Fruit fly (Drosophila melanogaster): ENCODE results near the gene stai.
A peak's percentile ranks its signal among the peaks of the same experiment; 100 is the strongest.

Gene stai

DNA sequence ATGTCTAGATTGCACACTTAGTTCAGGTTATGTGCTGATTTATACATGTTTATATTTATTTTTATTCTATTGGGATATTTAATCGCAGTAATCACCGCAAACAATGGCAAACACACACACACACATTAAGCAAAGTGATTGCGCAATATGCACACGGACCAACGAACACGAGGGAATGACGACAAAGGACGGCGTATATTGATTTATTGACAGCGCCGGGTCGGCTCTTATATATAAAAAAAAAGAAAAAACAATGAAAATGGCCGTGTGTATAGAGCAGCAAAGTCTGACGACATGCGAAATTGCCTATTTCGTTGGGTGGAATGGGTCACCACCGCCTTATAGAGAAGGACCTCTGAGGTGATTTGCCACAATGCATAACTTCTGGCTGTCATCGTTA lies 10.6 kb downstream of the stai start:
- TF ChIP-seq Elba2 (GFP tag; optimal IDR thresholded peaks at IDR 0.05): no peak
- TF ChIP-seq lab (GFP tag; optimal IDR thresholded peaks at IDR 0.05): no peak
- no peak for TF ChIP-seq CG8281 (tag; optimal IDR thresholded peaks at IDR 0.05)
- TF ChIP-seq onecut (GFP tag; IDR thresholded peaks at IDR 0.05): peak; percentile 89
- no peak for TF ChIP-seq Vsx1 (GFP tag; optimal IDR thresholded peaks at IDR 0.05)
- no peak for TF ChIP-seq CG11695 (GFP tag; IDR thresholded peaks at IDR 0.05)
- TF ChIP-seq CG15269 (tag; optimal IDR thresholded peaks at IDR 0.05): no peak
- TF ChIP-seq abd-A (tag; optimal IDR thresholded peaks at IDR 0.05): peak; percentile 33
- TF ChIP-seq BtbVII (GFP tag; optimal IDR thresholded peaks at IDR 0.05): no peak
- no peak for TF ChIP-seq dimm (GFP tag; IDR thresholded peaks at IDR 0.05)
- no peak for TF ChIP-seq oc (tag; optimal IDR thresholded peaks at IDR 0.05)

DNA sequence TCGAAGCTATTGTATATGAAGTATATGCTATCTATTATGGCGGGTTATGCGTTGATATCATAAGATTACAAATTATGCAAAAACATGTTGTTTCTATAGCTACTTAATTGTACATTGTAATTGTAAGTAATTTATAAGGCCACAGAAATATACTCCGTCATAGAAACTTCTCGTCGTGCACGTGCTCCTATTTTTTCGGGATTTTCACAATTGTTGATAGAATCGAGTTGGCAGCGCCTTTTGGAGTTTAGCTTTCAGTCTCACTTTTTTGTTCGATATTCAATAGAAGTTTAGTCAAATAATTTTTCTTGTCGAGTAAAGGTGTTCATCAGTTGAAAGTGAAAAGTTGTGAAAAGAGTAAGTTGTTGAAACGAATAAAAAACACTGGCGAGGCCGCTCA lies 18.0 kb downstream of the stai start, which contains the start of gene CG31642:
Gene CG31642 (plus strand): TSS at position 301 of the 400 bp plus-strand sequence.
- TF ChIP-seq psq (GFP tag; optimal IDR thresholded peaks at IDR 0.05): no peak
- peak; percentile 23 for TF ChIP-seq stwl (tag; optimal IDR thresholded peaks at IDR 0.05)
- TF ChIP-seq MBD-R2 (GFP tag; IDR thresholded peaks at IDR 0.05): no peak
- peak; percentile 31 for TF ChIP-seq trem (tag; optimal IDR thresholded peaks at IDR 0.05)

DNA sequence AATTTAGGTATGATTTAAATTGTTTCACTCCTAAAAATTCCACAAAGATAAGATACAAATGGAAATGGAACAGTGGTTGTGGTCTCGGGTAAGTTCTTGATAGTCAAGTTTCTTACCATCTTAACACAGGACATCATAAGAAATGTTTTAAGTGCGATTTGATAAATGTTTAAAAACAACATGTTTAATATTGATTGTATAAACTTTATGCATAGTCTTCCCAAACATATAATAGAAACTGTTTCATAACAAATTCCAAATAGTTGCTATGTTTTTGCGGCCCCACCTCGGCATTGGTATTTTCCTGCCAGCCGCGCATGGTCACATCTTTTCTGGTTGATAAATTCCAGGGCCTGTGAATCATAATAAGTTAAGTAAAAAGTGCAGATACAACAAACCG lies 24.6 kb downstream of the stai start, which contains the start of gene Arpc4:
Gene Arpc4 (plus strand): TSS at position 318 of the 400 bp plus-strand sequence.
- TF ChIP-seq lola (GFP tag; optimal IDR thresholded peaks at IDR 0.05): peak in 1 of 3 experiments; percentile 39
- TF ChIP-seq repo (GFP tag; optimal IDR thresholded peaks at IDR 0.05): peak; percentile 19
- peak; percentile 67; the same call in 2 of the 3 replicates for TF ChIP-seq CG14050 (GFP tag; IDR thresholded peaks at IDR 0.05)
- TF ChIP-seq Doc3 (GFP tag; IDR thresholded peaks at IDR 0.05; ENCODE audit: partially characterized antibody): no peak
- TF ChIP-seq her (GFP tag; optimal IDR thresholded peaks at IDR 0.05): peak; percentile 22
- no peak for TF ChIP-seq CG6813 (GFP tag; optimal IDR thresholded peaks at IDR 0.05)
- TF ChIP-seq ranshi (GFP tag; IDR thresholded peaks at IDR 0.05): peak; percentile 72
- peak; percentile 28; the same call in 1 of the 2 replicates for TF ChIP-seq stc (GFP tag; IDR thresholded peaks at IDR 0.05)
- TF ChIP-seq lilli (GFP tag; optimal IDR thresholded peaks at IDR 0.05): peak; percentile 64
- no peak for TF ChIP-seq luna (GFP tag; optimal IDR thresholded peaks at IDR 0.05)
- TF ChIP-seq kay (GFP tag; optimal IDR thresholded peaks at IDR 0.05): peak; percentile 57
- TF ChIP-seq Elba2 (GFP tag; optimal IDR thresholded peaks at IDR 0.05): no peak
- TF ChIP-seq sqz (GFP tag; optimal IDR thresholded peaks at IDR 0.05): no peak
- TF ChIP-seq disco-r (GFP tag; optimal IDR thresholded peaks at IDR 0.05): no peak
- peak; percentile 31 for TF ChIP-seq Oli (tag; optimal IDR thresholded peaks at IDR 0.05)
- peak; percentile 61; the same call in 1 of the 2 replicates for TF ChIP-seq CG32767 (GFP tag; IDR thresholded peaks at IDR 0.05)
- no peak for TF ChIP-seq Scr (GFP tag; IDR thresholded peaks at IDR 0.05; ENCODE audit: partially characterized antibody)
- TF ChIP-seq nerfin-2 (GFP tag; IDR thresholded peaks at IDR 0.05; ENCODE audit: partially characterized antibody): no peak
- peak; percentile 46 for TF ChIP-seq Adf1 (GFP tag; IDR thresholded peaks at IDR 0.05)
- TF ChIP-seq abd-A (tag; optimal IDR thresholded peaks at IDR 0.05): no peak
- peak; percentile 30 for TF ChIP-seq Hr3 (GFP tag; optimal IDR thresholded peaks at IDR 0.05)
- peak; percentile 79 for TF ChIP-seq CG9932 (GFP tag; IDR thresholded peaks at IDR 0.05)
- TF ChIP-seq nerfin-1 (tag; optimal IDR thresholded peaks at IDR 0.05): peak; percentile 69
- peak; percentile 63 for TF ChIP-seq al (GFP tag; IDR thresholded peaks at IDR 0.05)
- peak; percentile 60 for TF ChIP-seq CG11247 (GFP tag; IDR thresholded peaks at IDR 0.05)
- no peak for TF ChIP-seq onecut (GFP tag; IDR thresholded peaks at IDR 0.05)
- TF ChIP-seq CG1024 (GFP tag; IDR thresholded peaks at IDR 0.05): peak; percentile 69
- peak; percentile 22 for TF ChIP-seq CG8944 (GFP tag; optimal IDR thresholded peaks at IDR 0.05)
- TF ChIP-seq CG12391 (tag; optimal IDR thresholded peaks at IDR 0.05): peak; percentile 75
- no peak for TF ChIP-seq zf30C (GFP tag; optimal IDR thresholded peaks at IDR 0.05)
- TF ChIP-seq salm (tag; optimal IDR thresholded peaks at IDR 0.05): no peak
- TF ChIP-seq bowl (GFP tag; IDR thresholded peaks at IDR 0.05): no peak
- peak; percentile 22 for TF ChIP-seq CG15696 (tag; optimal IDR thresholded peaks at IDR 0.05)
- TF ChIP-seq otp (GFP tag; IDR thresholded peaks at IDR 0.05): no peak
- TF ChIP-seq row (GFP tag; IDR thresholded peaks at IDR 0.05): peak; percentile 82
- TF ChIP-seq CG9609 (GFP tag; optimal IDR thresholded peaks at IDR 0.05): peak; percentile 39

All from whole organism, embryonic.